Worm (Caenorhabditis elegans) whole organism, L2 larva: ENCODE data around the gene evl-20.

ENCODE experiments used
- C34F6.9 ChIP-seq: fragments of 150-350 bp; optimal IDR thresholded peaks from 2 replicates; lab custom pipeline; 2014; ENCODE audit warnings: missing biosample characterization, missing genetic modification characterization
- Y55F3AM.14 ChIP-seq: fragments of 200-800 bp; sonication (Bioruptor generic); optimal IDR thresholded peaks from 2 replicates; lab custom pipeline; 2018; ENCODE audit warnings: mild to moderate bottlenecking, missing genetic modification characterization, missing compliant biosample characterization
- ZK546.5 ChIP-seq: sonication (generic microtip); optimal IDR thresholded peaks from 2 replicates; lab custom pipeline; 2017; ENCODE audit warnings: missing biosample characterization, missing genetic modification characterization
- alr-1 ChIP-seq: fragments of 150-350 bp; optimal IDR thresholded peaks from 2 replicates; lab custom pipeline; 2014; ENCODE audit warnings: missing biosample characterization, missing genetic modification characterization
- aly-2 ChIP-seq: fragments of 150-350 bp; optimal IDR thresholded peaks from 2 replicates; lab custom pipeline; 2014; ENCODE audit warnings: missing biosample characterization, missing genetic modification characterization
- ama-1 ChIP-seq: fragments of 150-350 bp; optimal IDR thresholded peaks from 2 replicates; lab custom pipeline; 2018; ENCODE audit warnings: inconsistent platforms
- ceh-16 ChIP-seq: fragments of 150-350 bp; optimal IDR thresholded peaks from 2 replicates; lab custom pipeline; 2014; ENCODE audit warnings: missing biosample characterization, missing genetic modification characterization
- ceh-82 ChIP-seq: fragments of 150-350 bp; optimal IDR thresholded peaks from 2 replicates; lab custom pipeline; 2014; ENCODE audit warnings: missing biosample characterization, missing genetic modification characterization
- crh-2 ChIP-seq: sonication (generic microtip); optimal IDR thresholded peaks from 2 replicates; lab custom pipeline; 2017; ENCODE audit warnings: missing biosample characterization, missing genetic modification characterization
- dmd-4 ChIP-seq: sonication (generic microtip); optimal IDR thresholded peaks from 2 replicates; lab custom pipeline; 2017; ENCODE audit warnings: missing biosample characterization, missing genetic modification characterization
- elt-1 ChIP-seq: fragments of 150-350 bp; optimal IDR thresholded peaks from 2 replicates; lab custom pipeline; 2014; ENCODE audit warnings: missing biosample characterization, missing genetic modification characterization
- fos-1 ChIP-seq: fragments of 150-350 bp; optimal IDR thresholded peaks from 2 replicates; lab custom pipeline; 2014; ENCODE audit warnings: missing biosample characterization, missing genetic modification characterization
- gmeb-1 ChIP-seq: fragments of 150-350 bp; optimal IDR thresholded peaks from 2 replicates; lab custom pipeline; 2014; ENCODE audit warnings: missing biosample characterization, missing genetic modification characterization
- lin-39 ChIP-seq: fragments of 150-350 bp; optimal IDR thresholded peaks from 2 replicates; lab custom pipeline; 2014; ENCODE audit warnings: missing biosample characterization, missing genetic modification reagents, missing genetic modification characterization
- lsy-2 ChIP-seq, 2 experiments: fragments of 150-350 bp in 1 of 2; sonication (generic microtip) in 1 of 2; optimal IDR thresholded peaks; 2 replicates each; lab custom pipeline; 2014 to 2017; ENCODE audit warnings: missing biosample characterization in 2 of 2, missing genetic modification characterization in 2 of 2
- mbf-1 ChIP-seq: sonication (generic microtip); optimal IDR thresholded peaks from 2 replicates; lab custom pipeline; 2017; ENCODE audit warnings: missing biosample characterization, missing genetic modification characterization
- mdl-1 ChIP-seq, 2 experiments: fragments of 150-350 bp in 1 of 2; sonication (generic microtip) in 1 of 2; optimal IDR thresholded peaks; 2 replicates each; lab custom pipeline; 2017; ENCODE audit warnings: missing biosample characterization in 2 of 2, missing genetic modification characterization in 2 of 2
- nhr-10 ChIP-seq: sonication (generic microtip); optimal IDR thresholded peaks from 2 replicates; lab custom pipeline; 2017; ENCODE audit warnings: missing biosample characterization, missing genetic modification characterization
- nhr-11 ChIP-seq: fragments of 150-350 bp; optimal IDR thresholded peaks from 2 replicates; lab custom pipeline; 2014; ENCODE audit warnings: missing biosample characterization, missing genetic modification characterization
- nhr-129 ChIP-seq: fragments of 150-350 bp; optimal IDR thresholded peaks from 2 replicates; lab custom pipeline; 2014; ENCODE audit warnings: missing biosample characterization, missing genetic modification characterization
- nhr-23 ChIP-seq: fragments of 150-350 bp; optimal IDR thresholded peaks from 2 replicates; lab custom pipeline; 2014; ENCODE audit warnings: missing biosample characterization, missing genetic modification reagents, missing genetic modification characterization
- nhr-237 ChIP-seq: fragments of 150-350 bp; optimal IDR thresholded peaks from 2 replicates; lab custom pipeline; 2014; ENCODE audit warnings: missing biosample characterization, missing genetic modification characterization
- nhr-6 ChIP-seq: fragments of 150-350 bp; optimal IDR thresholded peaks from 2 replicates; lab custom pipeline; 2014; ENCODE audit warnings: missing biosample characterization, missing genetic modification characterization
- sem-4 ChIP-seq: fragments of 150-350 bp; optimal IDR thresholded peaks from 2 replicates; lab custom pipeline; 2014; ENCODE audit warnings: missing biosample characterization, missing genetic modification reagents, missing genetic modification characterization
- sma-3 ChIP-seq: sonication (generic microtip); optimal IDR thresholded peaks from 2 replicates; lab custom pipeline; 2016; ENCODE audit warnings: missing genetic modification reagents, missing genetic modification characterization, missing compliant biosample characterization
- sma-9 ChIP-seq, 2 experiments: fragments of 150-350 bp in 1 of 2; sonication (generic microtip) in 1 of 2; optimal IDR thresholded peaks; 2 replicates each; lab custom pipeline; 2014 to 2016; ENCODE audit warnings: missing genetic modification characterization in 2 of 2, mild to moderate bottlenecking in 1 of 2, missing biosample characterization in 1 of 2, missing compliant biosample characterization in 1 of 2, missing genetic modification reagents in 1 of 2, moderate library complexity in 1 of 2
- unc-39 ChIP-seq: fragments of 150-350 bp; optimal IDR thresholded peaks from 2 replicates; lab custom pipeline; 2014; ENCODE audit warnings: missing biosample characterization, missing genetic modification characterization
- unc-55 ChIP-seq: fragments of 150-350 bp; sonication (generic microtip); optimal IDR thresholded peaks from 3 replicates; lab custom pipeline; 2014; ENCODE audit warnings: missing biosample characterization, missing genetic modification reagents, missing genetic modification characterization
- ztf-1 ChIP-seq: fragments of 200-800 bp; sonication (Bioruptor generic); conservative IDR thresholded peaks from 2 replicates; pipeline ENCODE4 v1.3.6; 2022; ENCODE audit warnings: missing genetic modification characterization, missing compliant biosample characterization
- ztf-4 ChIP-seq: fragments of 150-350 bp; optimal IDR thresholded peaks from 2 replicates; lab custom pipeline; 2014; ENCODE audit warnings: missing biosample characterization, missing genetic modification characterization

The evl-20 gene

ce11 chrII:8456094-8456493 lies 12.0 kb downstream of the evl-20 start, which contains the start of gene F22B5.6:
Gene F22B5.6 (minus strand): TSS chrII:8456194.
- no peak for TF ChIP-seq sma-3 (GFP tag; lab: Kevin White, UChicago)
- TF ChIP-seq mbf-1 (tag; lab: Kevin White, UChicago): no peak
- no peak for TF ChIP-seq fos-1 (tag; lab: Kevin White, UChicago)
- no peak for TF ChIP-seq Y55F3AM.14
- no peak for TF ChIP-seq dmd-4 (tag; lab: Kevin White, UChicago)
- TF ChIP-seq nhr-23: no peak
- no peak for TF ChIP-seq nhr-237 (tag; lab: Kevin White, UChicago)
- no peak for TF ChIP-seq C34F6.9 (tag; lab: Kevin White, UChicago)
- TF ChIP-seq crh-2: no peak
- TF ChIP-seq ceh-16: no peak
- no peak for TF ChIP-seq unc-55 (GFP tag; lab: Kevin White, UChicago)
- no peak for TF ChIP-seq gmeb-1 (tag; lab: Kevin White, UChicago)

- TF ChIP-seq sma-9 (GFP tag; optimal IDR thresholded peaks at IDR 0.05; lab: Kevin White, UChicago) (no peak), sma-9 (tag; optimal IDR thresholded peaks at IDR 0.05; lab: Kevin White, UChicago) (no peak), aly-2 (tag; lab: Kevin White, UChicago) (no peak), elt-1 (tag; lab: Kevin White, UChicago) (no peak), nhr-6 (tag; lab: Kevin White, UChicago) (no peak), ceh-16 (no peak), nhr-11 (tag; lab: Kevin White, UChicago) (no peak)
- TF ChIP-seq, all 48 proteins: peak for 0
These were observed 12.7 kb downstream of the evl-20 start for ce11 chrII:8456681-8457389.

- TF ChIP-seq nhr-129 (peak; percentile 26), gmeb-1 (tag; lab: Kevin White, UChicago) (no peak), ama-1 (lab: Kevin White, UChicago) (no peak), lsy-2 (tag; optimal IDR thresholded peaks at IDR 0.05; lab: Kevin White, UChicago) (peak in 1 of 2 experiments; percentile 29), fos-1 (tag; lab: Kevin White, UChicago) (no peak), unc-55 (GFP tag; lab: Kevin White, UChicago) (peak; percentile 30), C34F6.9 (tag; lab: Kevin White, UChicago) (peak; percentile 63)
These were observed 13.3 kb downstream of the evl-20 start, which contains the start of gene zyg-9 for ce11 chrII:8457438-8457837. Gene zyg-9 (plus strand): TSS chrII:8457818.

ce11 chrII:8464448-8464898 lies 20.4 kb downstream of the evl-20 start, which contains the start of gene fars-3:
Gene fars-3 (plus strand): TSS chrII:8464848.
- no peak for TF ChIP-seq nhr-6 (tag; lab: Kevin White, UChicago)
- TF ChIP-seq lin-39 (tag; lab: Kevin White, UChicago): no peak
- TF ChIP-seq ceh-82 (tag; lab: Kevin White, UChicago): no peak
- no peak for TF ChIP-seq unc-39 (tag; lab: Kevin White, UChicago)
- peak; percentile 39 for TF ChIP-seq C34F6.9 (tag; lab: Kevin White, UChicago)
- peak in 1 of 2 experiments; percentile 49 for TF ChIP-seq lsy-2 (tag; optimal IDR thresholded peaks at IDR 0.05; lab: Kevin White, UChicago)
- peak; percentile 26 for TF ChIP-seq ama-1 (lab: Kevin White, UChicago)
- TF ChIP-seq nhr-10 (tag; lab: Kevin White, UChicago): no peak
- TF ChIP-seq ztf-1 (GFP tag; lab: Robert Waterston, UW): no peak

- TF ChIP-seq unc-39 (tag; lab: Kevin White, UChicago) (no peak), nhr-11 (tag; lab: Kevin White, UChicago) (no peak), sem-4 (tag; lab: Kevin White, UChicago) (no peak), ZK546.5 (no peak)
- TF ChIP-seq, all 48 proteins: peak for 0
These were observed 22.8 kb downstream of the evl-20 start, which contains the start of gene F22B5.10 for ce11 chrII:8466874-8467273. Gene F22B5.10 (plus strand): TSS chrII:8467174.

ce11 chrII:8467809-8468208 lies 23.7 kb downstream of the evl-20 start, which contains the start of gene M05D6.2:
Gene M05D6.2 (plus strand): TSS chrII:8468109.
- no peak for TF ChIP-seq nhr-23
- TF ChIP-seq mdl-1 (tag; optimal IDR thresholded peaks at IDR 0.05; lab: Kevin White, UChicago): no peak
- no peak for TF ChIP-seq alr-1 (tag; lab: Kevin White, UChicago)
- TF ChIP-seq ztf-4 (tag; lab: Kevin White, UChicago): no peak
